Fruit fly (Drosophila melanogaster) whole organism, adult: ENCODE data around the gene CG31358.

Source experiments
- CG11617 ChIP-seq: fragments of 200-800 bp; sonication (Bioruptor generic); optimal IDR thresholded peaks from 2 replicates; lab custom pipeline; 2017; ENCODE audit warnings: mild to moderate bottlenecking, missing biosample characterization, missing genetic modification reagents, missing genetic modification characterization
- CG12768 ChIP-seq: fragments of 200-800 bp; sonication (Bioruptor generic); optimal IDR thresholded peaks from 2 replicates; lab custom pipeline; 2017; ENCODE audit warnings: missing biosample characterization, missing genetic modification characterization, mild to moderate bottlenecking, moderate library complexity, missing genetic modification reagents
- CG14711 ChIP-seq: fragments of 200-800 bp; sonication (Bioruptor generic); optimal IDR thresholded peaks from 2 replicates; lab custom pipeline; 2018; ENCODE audit warnings: missing biosample characterization, mild to moderate bottlenecking, missing genetic modification characterization, moderate library complexity
- CG1620 ChIP-seq: fragments of 200-800 bp; sonication (Bioruptor generic); optimal IDR thresholded peaks from 2 replicates; lab custom pipeline; 2016; ENCODE audit warnings: missing biosample characterization, missing genetic modification characterization
- CG33017 ChIP-seq: fragments of 200-800 bp; sonication (Bioruptor generic); optimal IDR thresholded peaks from 2 replicates; lab custom pipeline; 2018; ENCODE audit warnings: missing biosample characterization, mild to moderate bottlenecking, missing genetic modification characterization, moderate library complexity
- CG5204 ChIP-seq: fragments of 200-800 bp; sonication (Bioruptor generic); optimal IDR thresholded peaks from 2 replicates; lab custom pipeline; 2016; ENCODE audit warnings: missing biosample characterization, missing genetic modification characterization
- CG7045 ChIP-seq: fragments of 200-800 bp; sonication (Bioruptor generic); optimal IDR thresholded peaks from 2 replicates; lab custom pipeline; 2017; ENCODE audit warnings: missing biosample characterization, mild to moderate bottlenecking, missing genetic modification characterization
- CG7101 ChIP-seq: fragments of 200-800 bp; sonication (Bioruptor generic); optimal IDR thresholded peaks from 2 replicates; lab custom pipeline; 2018; ENCODE audit warnings: missing biosample characterization, mild to moderate bottlenecking, missing genetic modification characterization, moderate library complexity
- Clk ChIP-seq: fragments of 200-800 bp; sonication (Bioruptor generic); optimal IDR thresholded peaks from 2 replicates; lab custom pipeline; 2017; ENCODE audit warnings: missing biosample characterization, missing genetic modification characterization
- Crg-1 ChIP-seq: fragments of 200-800 bp; sonication (Bioruptor generic); optimal IDR thresholded peaks from 2 replicates; lab custom pipeline; 2016; ENCODE audit warnings: missing biosample characterization, missing genetic modification characterization
- Hr96 ChIP-seq: fragments of 200-800 bp; sonication (Bioruptor generic); optimal IDR thresholded peaks from 2 replicates; lab custom pipeline; 2016; ENCODE audit warnings: missing biosample characterization, missing genetic modification characterization
- Mnt ChIP-seq: fragments of 200-800 bp; sonication (Bioruptor generic); optimal IDR thresholded peaks from 2 replicates; lab custom pipeline; 2016; ENCODE audit warnings: missing biosample characterization, mild to moderate bottlenecking, missing genetic modification characterization
- bab1 ChIP-seq: fragments of 200-800 bp; sonication (Bioruptor generic); optimal IDR thresholded peaks from 3 replicates; lab custom pipeline; 2019; ENCODE audit warnings: missing biosample characterization, mild to moderate bottlenecking, missing genetic modification characterization, moderate library complexity
- cic ChIP-seq: fragments of 200-800 bp; sonication (Bioruptor generic); optimal IDR thresholded peaks from 2 replicates; lab custom pipeline; 2017; ENCODE audit warnings: missing biosample characterization, mild to moderate bottlenecking, missing genetic modification characterization, moderate library complexity
- cnc ChIP-seq, 2 experiments: fragments of >200 bp; optimal IDR thresholded peaks; 2 replicates each; lab custom pipeline; 2017
- kay ChIP-seq: fragments of 200-800 bp; sonication (Bioruptor generic); peaks from one replicate; lab custom pipeline; 2016; ENCODE audit warnings: missing biosample characterization, missing genetic modification characterization, borderline replicate concordance
- ovo ChIP-seq: fragments of 200-800 bp; sonication (Bioruptor generic); optimal IDR thresholded peaks from 2 replicates; lab custom pipeline; 2016; ENCODE audit warnings: missing biosample characterization, missing genetic modification characterization
- pad ChIP-seq: fragments of 200-800 bp; sonication (Bioruptor generic); optimal IDR thresholded peaks from 3 replicates; lab custom pipeline; 2017; ENCODE audit warnings: missing biosample characterization, missing genetic modification characterization, mild to moderate bottlenecking, moderate library complexity, missing genetic modification reagents
- tj ChIP-seq: fragments of 200-800 bp; sonication (Bioruptor generic); optimal IDR thresholded peaks from 3 replicates; lab custom pipeline; 2017; ENCODE audit warnings: missing biosample characterization, mild to moderate bottlenecking, missing genetic modification characterization, moderate library complexity
- toe ChIP-seq: fragments of 200-800 bp; sonication (Bioruptor generic); optimal IDR thresholded peaks from 2 replicates; lab custom pipeline; 2016; ENCODE audit warnings: missing biosample characterization, missing genetic modification characterization

CG31358 gene

DNA sequence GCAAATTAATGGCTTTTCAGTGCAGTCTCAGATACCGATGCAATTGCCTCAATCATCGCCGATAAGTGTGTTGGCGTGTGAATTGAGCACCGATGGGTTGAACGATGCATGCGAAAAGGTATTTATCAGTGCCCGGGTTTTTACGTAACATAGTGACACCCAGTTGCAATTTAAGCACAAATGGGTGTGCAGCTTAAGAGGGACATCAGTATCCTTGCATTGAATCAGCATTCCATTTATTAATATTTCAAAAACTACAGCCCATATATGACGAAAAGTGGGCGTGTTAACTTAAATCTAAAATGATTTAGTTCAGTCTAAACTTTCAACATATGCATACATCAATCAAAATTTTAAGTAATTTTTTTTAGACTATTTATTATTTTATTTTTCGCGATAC is 1.3 kb upstream of the CG31358 start, which contains the start of gene ssp5:
TSS of gene ssp5 (plus strand) at position 301 of the 400 bp plus-strand sequence.
- TF ChIP-seq tj (GFP tag; lab: Kevin White, UChicago) (no peak), CG7045 (GFP tag; lab: Kevin White, UChicago) (no peak), Clk (GFP tag; lab: Kevin White, UChicago) (no peak), CG33017 (tag; lab: Kevin White, UChicago) (no peak), ovo (no peak), CG12768 (GFP tag; lab: Kevin White, UChicago) (no peak), cic (GFP tag; lab: Kevin White, UChicago) (no peak), Hr96 (GFP tag; lab: Kevin White, UChicago) (no peak), toe (GFP tag; lab: Kevin White, UChicago) (no peak), cnc (optimal IDR thresholded peaks at IDR 0.05; lab: Kevin White, UChicago) (no peak), Crg-1 (GFP tag; lab: Kevin White, UChicago) (no peak), Mnt (GFP tag; lab: Kevin White, UChicago) (no peak), CG7101 (no peak), CG11617 (GFP tag; lab: Kevin White, UChicago) (no peak), CG5204 (GFP tag; lab: Kevin White, UChicago) (no peak), CG14711 (tag; lab: Kevin White, UChicago) (no peak)

DNA sequence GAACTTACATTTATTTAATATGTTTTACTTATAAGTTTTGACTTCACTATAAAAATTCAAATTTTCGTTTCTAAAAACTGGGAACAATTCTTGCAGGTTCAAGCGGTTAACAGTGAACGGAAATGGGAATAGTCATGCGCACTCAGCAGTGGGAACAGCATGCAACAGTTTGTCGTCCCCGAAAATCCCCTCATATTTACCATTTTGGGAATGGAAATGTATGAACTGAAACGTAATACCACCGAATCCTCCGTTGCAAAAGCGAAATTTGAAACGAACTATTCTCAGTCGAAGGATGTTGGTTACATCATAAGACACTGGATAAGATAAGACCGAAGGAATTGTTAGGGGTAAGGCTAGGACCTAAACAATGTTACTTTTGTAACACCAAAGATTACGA is 10.6 kb downstream of the CG31358 start:
- TF ChIP-seq CG5204 (GFP tag; lab: Kevin White, UChicago) (no peak), CG7101 (no peak), tj (GFP tag; lab: Kevin White, UChicago) (no peak), CG1620 (GFP tag; lab: Kevin White, UChicago) (no peak), pad (peak; percentile 85), cic (GFP tag; lab: Kevin White, UChicago) (no peak), Clk (GFP tag; lab: Kevin White, UChicago) (no peak), ovo (no peak)

DNA sequence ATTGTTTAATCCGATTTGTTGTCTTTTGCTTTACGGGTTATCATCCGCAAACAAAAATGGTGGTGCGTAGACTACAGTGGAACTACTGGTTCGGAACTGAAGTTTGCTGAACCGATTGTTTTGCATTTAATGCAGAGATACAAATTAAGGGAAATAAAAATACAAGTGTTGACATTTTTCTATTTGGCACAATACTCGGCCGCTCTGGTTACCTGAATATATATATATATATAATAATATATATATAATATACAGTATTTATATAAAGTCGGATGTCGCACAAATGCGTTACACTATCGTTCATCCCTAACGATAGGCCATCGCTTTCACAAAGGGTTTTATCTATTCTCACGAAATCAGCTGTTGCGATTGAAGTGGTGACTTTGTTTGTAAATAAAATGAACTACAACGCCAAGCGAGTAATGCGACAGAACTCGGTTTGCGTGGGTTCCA is 14.7 kb downstream of the CG31358 start, which contains the start of the genes DCAF12 and Spt3:
TSS of gene DCAF12 (minus strand) at position 204 of the 453 bp plus-strand sequence.
TSS of gene Spt3 (plus strand) at position 329 of the 453 bp plus-strand sequence.
- TF ChIP-seq cic (GFP tag; lab: Kevin White, UChicago) (no peak), tj (GFP tag; lab: Kevin White, UChicago) (peak; percentile 8), CG5204 (GFP tag; lab: Kevin White, UChicago) (no peak), toe (GFP tag; lab: Kevin White, UChicago) (peak; percentile 75), Clk (GFP tag; lab: Kevin White, UChicago) (peak; percentile 32), CG12768 (GFP tag; lab: Kevin White, UChicago) (peak; percentile 48), kay (no peak), CG7045 (GFP tag; lab: Kevin White, UChicago) (peak; percentile 55), bab1 (peak; percentile 66), CG1620 (GFP tag; lab: Kevin White, UChicago) (no peak), pad (peak; percentile 47), CG33017 (tag; lab: Kevin White, UChicago) (peak; percentile 5), CG7101 (peak; percentile 49), Crg-1 (GFP tag; lab: Kevin White, UChicago) (no peak), cnc (optimal IDR thresholded peaks at IDR 0.05; lab: Kevin White, UChicago) (no peak), CG11617 (GFP tag; lab: Kevin White, UChicago) (peak; percentile 54), Mnt (GFP tag; lab: Kevin White, UChicago) (peak; percentile 14), Hr96 (GFP tag; lab: Kevin White, UChicago) (peak; percentile 47), CG14711 (tag; lab: Kevin White, UChicago) (peak; percentile 53), ovo (peak; percentile 34)

DNA sequence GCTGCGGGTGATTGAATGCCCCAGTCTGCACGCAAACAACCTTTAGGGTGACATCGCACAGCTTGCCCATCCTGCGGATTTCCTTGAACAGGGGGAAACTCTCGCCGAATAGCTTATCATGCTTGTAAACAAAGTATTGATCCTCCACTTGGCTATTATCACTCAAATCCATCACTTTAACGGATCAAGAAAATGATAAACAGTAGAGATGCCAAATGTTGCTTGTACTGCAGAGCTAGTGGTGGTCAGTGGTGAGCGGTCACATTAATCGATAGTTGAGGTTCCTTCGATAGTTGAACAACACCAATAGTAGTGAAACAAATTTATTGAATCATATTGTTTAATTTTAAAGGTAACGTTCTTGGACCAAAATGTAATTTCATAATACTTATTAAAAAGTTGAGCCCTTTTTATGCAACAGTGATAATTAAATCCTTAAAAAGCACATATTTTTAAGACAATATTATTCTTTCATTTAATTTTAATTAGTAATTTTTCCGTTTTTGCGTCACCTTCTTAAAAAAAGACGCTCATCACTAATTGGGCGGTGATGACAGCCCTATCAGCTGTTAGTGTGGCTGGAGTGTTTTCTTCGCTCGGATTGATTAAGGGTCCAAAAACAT is 21.2 kb downstream of the CG31358 start, which contains the start of the genes KLHL18 and GCC185:
TSS of gene KLHL18 (minus strand) at position 233 of the 623 bp plus-strand sequence.
TSS of gene GCC185 (plus strand) at position 571 of the 623 bp plus-strand sequence.
- peak; percentile 94 for TF ChIP-seq toe (GFP tag; lab: Kevin White, UChicago)
- TF ChIP-seq CG1620 (GFP tag; lab: Kevin White, UChicago) = peak; percentile 78
- peak; percentile 77 for TF ChIP-seq Clk (GFP tag; lab: Kevin White, UChicago)
- TF ChIP-seq CG12768 (GFP tag; lab: Kevin White, UChicago) = peak; percentile 75
- TF ChIP-seq ovo = peak; percentile 66
- TF ChIP-seq CG33017 (tag; lab: Kevin White, UChicago) = peak; percentile 53
- TF ChIP-seq CG11617 (GFP tag; lab: Kevin White, UChicago) = peak; percentile 85
- TF ChIP-seq kay = no peak
- TF ChIP-seq bab1 = peak; percentile 78
- TF ChIP-seq CG14711 (tag; lab: Kevin White, UChicago) = peak; percentile 92
- TF ChIP-seq CG7101 = peak; percentile 79
- peak; percentile 72 for TF ChIP-seq Crg-1 (GFP tag; lab: Kevin White, UChicago)
- peak; percentile 14 for TF ChIP-seq cic (GFP tag; lab: Kevin White, UChicago)
- TF ChIP-seq Hr96 (GFP tag; lab: Kevin White, UChicago) = peak; percentile 79
- peak; percentile 82 for TF ChIP-seq CG7045 (GFP tag; lab: Kevin White, UChicago)
- TF ChIP-seq CG5204 (GFP tag; lab: Kevin White, UChicago) = peak; percentile 78
- TF ChIP-seq tj (GFP tag; lab: Kevin White, UChicago) = peak; percentile 64
- TF ChIP-seq pad = peak; percentile 61
- peak; percentile 68 for TF ChIP-seq Mnt (GFP tag; lab: Kevin White, UChicago)
- TF ChIP-seq cnc (optimal IDR thresholded peaks at IDR 0.05; lab: Kevin White, UChicago) = no peak

DNA sequence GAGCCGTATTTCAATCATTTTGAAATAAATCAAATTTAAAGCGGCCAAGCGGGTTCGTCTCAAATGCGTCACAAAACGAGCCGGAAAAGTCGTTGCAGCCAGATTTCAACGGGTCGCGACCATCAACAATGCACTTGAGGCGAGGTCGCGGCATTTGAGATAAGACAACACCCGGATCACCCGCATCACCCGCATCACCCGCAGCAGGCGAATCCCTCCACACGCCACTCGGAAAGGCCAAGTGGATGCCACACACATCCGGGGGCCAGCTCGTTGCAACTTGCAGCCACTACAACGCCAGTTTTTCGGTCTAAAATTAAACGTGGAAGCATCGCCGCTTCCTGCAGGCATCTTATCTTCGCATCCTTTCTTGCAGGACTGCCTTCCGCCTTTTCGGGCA is 25.1 kb downstream of the CG31358 start:
- no peak for TF ChIP-seq ovo
